Worm (Caenorhabditis elegans) whole organism, mixed stage, embryonic: ENCODE data around the gene F47G9.6.

Experiments used
- elt-1 ChIP-seq: sonication (generic microtip); optimal IDR thresholded peaks from 2 replicates; lab custom pipeline; 2017; ENCODE audit warnings: missing genetic modification characterization, mild to moderate bottlenecking, missing compliant biosample characterization, antibody characterized with exemption, moderate library complexity, borderline replicate concordance; ENCODE audit not compliant: insufficient read depth
- sptf-1 ChIP-seq: sonication (generic microtip); optimal IDR thresholded peaks from 2 replicates; lab custom pipeline; 2017; ENCODE audit warnings: mild to moderate bottlenecking, missing genetic modification characterization, moderate library complexity, missing compliant biosample characterization

DNA sequence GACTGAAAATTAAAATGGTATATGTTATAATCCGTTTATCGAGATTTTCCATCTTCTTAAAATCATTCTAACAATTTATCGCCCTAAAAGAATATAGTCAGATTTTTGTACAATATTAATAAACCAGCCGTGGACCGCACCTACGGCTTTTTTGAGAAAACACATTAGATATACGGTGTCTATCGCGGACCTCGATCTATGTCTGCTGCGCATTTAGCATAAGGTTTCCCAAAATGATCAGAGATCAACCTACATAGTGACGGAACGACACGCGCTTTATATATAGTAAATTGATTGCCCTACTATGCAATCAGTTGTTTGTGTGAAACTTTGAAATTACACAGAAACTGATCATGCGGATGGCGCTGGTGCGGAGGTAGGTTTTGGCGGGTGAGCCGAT is 36.5 kb upstream of the F47G9.6 start:
- TF ChIP-seq elt-1 (tag; lab: Kevin White, UChicago) (no peak), sptf-1 (tag; lab: Kevin White, UChicago) (no peak)
